Worm (Caenorhabditis elegans): ENCODE measurements around the gene DH11.5.

DNA sequence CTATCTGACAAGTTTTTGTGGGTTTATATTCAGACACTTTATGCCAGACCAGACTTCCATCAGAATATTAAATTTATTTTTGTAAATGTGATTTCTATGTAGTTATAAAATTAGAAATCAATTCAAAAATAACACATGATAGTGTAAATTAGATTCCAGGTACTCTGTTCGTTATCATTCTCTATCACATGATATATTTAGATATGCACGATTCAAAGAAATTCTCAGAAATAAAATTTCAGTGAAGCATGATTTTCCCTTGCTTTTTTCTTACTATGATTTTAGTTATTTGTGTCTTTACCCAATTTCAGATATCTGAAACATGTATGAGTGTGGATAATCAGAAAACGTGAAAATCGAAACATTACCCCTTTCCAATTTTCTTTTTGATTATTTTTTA lies 1.1 kb downstream of the DH11.5 start:
- TF ChIP-seq him-1 (tag; optimal IDR thresholded peaks at IDR 0.05) (no peak), dao-5 (tag; optimal IDR thresholded peaks at IDR 0.05) (no peak), W03F9.2 (tag; optimal IDR thresholded peaks at IDR 0.05) (no peak)

Data from whole organism, L4/young adult.